Fruit fly (Drosophila melanogaster): Measurements from ENCODE around the gene Snx6.

dm6 chr2L:8255406-8255805 is 34.9 kb upstream of the Snx6 start:
- TF ChIP-seq Pif1B (GFP tag; optimal IDR thresholded peaks at IDR 0.05) (no peak), CG34367 (tag; optimal IDR thresholded peaks at IDR 0.05) (no peak), CG4496 (GFP tag; IDR thresholded peaks at IDR 0.05) (no peak), CG14655 (GFP tag; optimal IDR thresholded peaks at IDR 0.05) (no peak), fd96Ca (GFP tag; IDR thresholded peaks at IDR 0.05) (no peak), gl (tag; optimal IDR thresholded peaks at IDR 0.05) (no peak), EcR (GFP tag; optimal IDR thresholded peaks at IDR 0.05) (no peak), CG8301 (tag; optimal IDR thresholded peaks at IDR 0.05) (no peak), CG32121 (GFP tag; IDR thresholded peaks at IDR 0.05) (no peak)
